Fruit fly (Drosophila melanogaster): ENCODE measurements around the gene O-fut2.
A peak's percentile ranks its signal among the peaks of the same experiment; 100 is the strongest.

Gene O-fut2

dm6 chrX:1470562-1470961 lies 4.8 kb upstream of the O-fut2 start, which contains the start of gene pck:
TSS of gene pck (plus strand) at chrX:1470666.
- TF ChIP-seq CG16813 (GFP tag; IDR thresholded peaks at IDR 0.05; ENCODE audit: partially characterized antibody) (peak; percentile 50; the same call in 1 of the 3 replicates), crc (GFP tag; optimal IDR thresholded peaks at IDR 0.05) (peak; percentile 37), peb (GFP tag; IDR thresholded peaks at IDR 0.05) (no peak), NC2β (GFP tag; optimal IDR thresholded peaks at IDR 0.05) (peak; percentile 71), kni (GFP tag; optimal IDR thresholded peaks at IDR 0.05) (no peak), CG9215 (GFP tag; IDR thresholded peaks at IDR 0.05) (peak; percentile 52), CG4282 (GFP tag; optimal IDR thresholded peaks at IDR 0.05) (no peak), CG6683 (GFP tag; optimal IDR thresholded peaks at IDR 0.05) (no peak), CG7987 (GFP tag; optimal IDR thresholded peaks at IDR 0.05) (no peak), CHES-1-like (GFP tag; optimal IDR thresholded peaks at IDR 0.05) (peak; percentile 22), disco-r (GFP tag; optimal IDR thresholded peaks at IDR 0.05) (peak; percentile 49), bsh (GFP tag; optimal IDR thresholded peaks at IDR 0.05) (peak in 1 of 2 experiments; percentile 76), Oaz (GFP tag; IDR thresholded peaks at IDR 0.05) (no peak), corto (GFP tag; optimal IDR thresholded peaks at IDR 0.05) (no peak), CG10274 (GFP tag; optimal IDR thresholded peaks at IDR 0.05) (no peak), CG15479 (GFP tag; optimal IDR thresholded peaks at IDR 0.05) (no peak), CG13894 (tag; optimal IDR thresholded peaks at IDR 0.05) (peak; percentile 12), MESR4 (GFP tag; optimal IDR thresholded peaks at IDR 0.05) (peak; percentile 75), Ravus (GFP tag; IDR thresholded peaks at IDR 0.05) (no peak), unpg (GFP tag; optimal IDR thresholded peaks at IDR 0.05) (peak; percentile 70), zfh1 (GFP tag; IDR thresholded peaks at IDR 0.05) (peak; percentile 77; the same call in 2 of the 3 replicates), CG10462 (GFP tag; optimal IDR thresholded peaks at IDR 0.05) (peak; percentile 81), Hr51 (GFP tag; optimal IDR thresholded peaks at IDR 0.05) (peak; percentile 56 to 67), CG4424 (GFP tag; optimal IDR thresholded peaks at IDR 0.05) (peak; percentile 75), CG8924 (tag; optimal IDR thresholded peaks at IDR 0.05) (peak; percentile 52), CG7372 (GFP tag; IDR thresholded peaks at IDR 0.05) (0 out of 2 replicates have a peak, but pooled peaks have one; percentile 43), Elba2 (GFP tag; optimal IDR thresholded peaks at IDR 0.05) (peak; percentile 50), CG13123 (GFP tag; optimal IDR thresholded peaks at IDR 0.05) (peak; percentile 52), pros (GFP tag; optimal IDR thresholded peaks at IDR 0.05) (no peak), Ptx1 (GFP tag; IDR thresholded peaks at IDR 0.05) (peak; percentile 72), CG11696 (GFP tag; IDR thresholded peaks at IDR 0.05) (peak; percentile 22; the same call in 1 of the 2 replicates), gro (GFP tag; optimal IDR thresholded peaks at IDR 0.05) (peak; percentile 47), HLHmδ (GFP tag; optimal IDR thresholded peaks at IDR 0.05) (no peak), hth (optimal IDR thresholded peaks at IDR 0.05) (no peak), fd64A (GFP tag; optimal IDR thresholded peaks at IDR 0.05) (no peak), Hsf (GFP tag; optimal IDR thresholded peaks at IDR 0.05) (peak; percentile 67), prd (optimal IDR thresholded peaks at IDR 0.05) (no peak), prd (GFP tag; IDR thresholded peaks at IDR 0.05) (peak; percentile 83), CG5245 (GFP tag; optimal IDR thresholded peaks at IDR 0.05) (peak; percentile 53), CG13624 (GFP tag; optimal IDR thresholded peaks at IDR 0.05) (peak; percentile 4), stc (GFP tag; IDR thresholded peaks at IDR 0.05) (peak; percentile 70; the same call in 1 of the 2 replicates), phol (tag; optimal IDR thresholded peaks at IDR 0.05) (peak; percentile 53), fu2 (GFP tag; optimal IDR thresholded peaks at IDR 0.05) (peak; percentile 44), bbx (GFP tag; IDR thresholded peaks at IDR 0.05; ENCODE audit: partially characterized antibody) (no peak), Usf (GFP tag; optimal IDR thresholded peaks at IDR 0.05) (no peak), tio (GFP tag; optimal IDR thresholded peaks at IDR 0.05) (no peak), CG33557 (GFP tag; optimal IDR thresholded peaks at IDR 0.05) (peak; percentile 42), Gug (GFP tag; IDR thresholded peaks at IDR 0.05) (peak; percentile 61), ftz-f1 (GFP tag; optimal IDR thresholded peaks at IDR 0.05) (no peak), pho (GFP tag; optimal IDR thresholded peaks at IDR 0.05) (peak; percentile 68), Asciz (GFP tag; optimal IDR thresholded peaks at IDR 0.05) (no peak)
